Worm (Caenorhabditis elegans) whole organism, young adult: ENCODE measurements around the gene D1044.6.

Experiments used
- B0035.1 ChIP-seq: sonication (generic microtip); optimal IDR thresholded peaks from 2 replicates; lab custom pipeline; 2016; ENCODE audit warnings: missing genetic modification characterization, mild to moderate bottlenecking, missing compliant biosample characterization, missing genotype, missing genetic modification reagents
- C17E4.6 ChIP-seq: fragments of 200-800 bp; sonication (Bioruptor generic); IDR thresholded peaks from 2 replicates; pipeline ENCODE4 v1.3.6; 2022; ENCODE audit warnings: missing genetic modification reagents, missing genetic modification characterization, missing compliant biosample characterization
- D2030.7 ChIP-seq: fragments of 200-800 bp; sonication (Bioruptor generic); IDR thresholded peaks from 2 replicates; pipeline ENCODE4 v1.3.6; 2022; ENCODE audit warnings: missing genetic modification reagents, missing genetic modification characterization, missing compliant biosample characterization
- F10E7.11 ChIP-seq: sonication (generic microtip); optimal IDR thresholded peaks from 2 replicates; lab custom pipeline; 2017; ENCODE audit warnings: mild to moderate bottlenecking, missing genetic modification characterization, moderate library complexity, missing compliant biosample characterization
- F33H1.4 ChIP-seq: fragments of 200-800 bp; sonication (Bioruptor generic); IDR thresholded peaks from 2 replicates; pipeline ENCODE4 v1.3.6; 2022; ENCODE audit warnings: missing genetic modification reagents, missing genetic modification characterization, missing compliant biosample characterization
- F37B4.10 ChIP-seq: fragments of 200-800 bp; sonication (Bioruptor generic); IDR thresholded peaks from 2 replicates; pipeline ENCODE4 v1.3.6; 2022; ENCODE audit warnings: missing genetic modification characterization, missing compliant biosample characterization
- F49E8.2 ChIP-seq: sonication (generic microtip); optimal IDR thresholded peaks from 3 replicates; lab custom pipeline; 2017; ENCODE audit warnings: missing genetic modification characterization, mild to moderate bottlenecking, missing compliant biosample characterization, antibody characterized with exemption, moderate library complexity; ENCODE audit not compliant: insufficient read depth
- F57C9.4 ChIP-seq: sonication (generic microtip); optimal IDR thresholded peaks from 2 replicates; lab custom pipeline; 2017; ENCODE audit warnings: mild to moderate bottlenecking, missing genetic modification characterization, missing compliant biosample characterization
- T07F8.4 ChIP-seq: sonication (generic microtip); optimal IDR thresholded peaks from 2 replicates; lab custom pipeline; 2016; ENCODE audit warnings: mild to moderate bottlenecking, missing genetic modification characterization, moderate library complexity, missing compliant biosample characterization
- T26A5.8 ChIP-seq: sonication (generic microtip); optimal IDR thresholded peaks from 2 replicates; lab custom pipeline; 2016; ENCODE audit warnings: missing genetic modification characterization, missing compliant biosample characterization
- Y53F4B.3 ChIP-seq: fragments of 200-800 bp; sonication (Bioruptor generic); IDR thresholded peaks from 2 replicates; pipeline ENCODE4 v1.3.6; 2022; ENCODE audit warnings: missing genetic modification reagents, missing genetic modification characterization, missing compliant biosample characterization
- Y56A3A.18 ChIP-seq: fragments of 200-800 bp; sonication (Bioruptor generic); IDR thresholded peaks from 2 replicates; pipeline ENCODE4 v1.3.6; 2022; ENCODE audit warnings: missing genetic modification reagents, missing genetic modification characterization, missing compliant biosample characterization
- ZK185.1 ChIP-seq: sonication (generic microtip); optimal IDR thresholded peaks from 2 replicates; lab custom pipeline; 2016; ENCODE audit warnings: mild to moderate bottlenecking, missing genetic modification characterization, missing compliant biosample characterization; ENCODE audit not compliant: poor library complexity, severe bottlenecking
- ama-1 ChIP-seq, 3 experiments: fragments of 150-350 bp in 1 of 3; sonication (generic microtip) in 2 of 3; optimal IDR thresholded peaks; 2 replicates each; lab custom pipeline; 2014 to 2018; ENCODE audit warnings: missing biosample characterization in 2 of 3, missing genetic modification characterization in 2 of 3, missing genetic modification reagents in 2 of 3
- aptf-2 ChIP-seq: fragments of 200-800 bp; sonication (Bioruptor generic); conservative IDR thresholded peaks from 2 replicates; pipeline ENCODE4 v1.3.6; 2022; ENCODE audit warnings: missing genetic modification reagents, missing genetic modification characterization, missing compliant biosample characterization
- attf-6 ChIP-seq: fragments of 200-800 bp; sonication (Bioruptor generic); IDR thresholded peaks from 2 replicates; pipeline ENCODE4 v1.3.6; 2022; ENCODE audit warnings: missing genetic modification reagents, missing genetic modification characterization, missing compliant biosample characterization
- dpff-1 ChIP-seq: sonication (generic microtip); optimal IDR thresholded peaks from 2 replicates; lab custom pipeline; 2017; ENCODE audit warnings: mild to moderate bottlenecking, missing genetic modification characterization, missing compliant biosample characterization
- efl-1 ChIP-seq: fragments of 150-350 bp; optimal IDR thresholded peaks from 2 replicates; lab custom pipeline; 2014; ENCODE audit warnings: missing biosample characterization, missing genetic modification reagents, missing genetic modification characterization
- egrh-3 ChIP-seq: fragments of 200-800 bp; sonication (Bioruptor generic); IDR thresholded peaks from 2 replicates; pipeline ENCODE4 v1.3.6; 2022; ENCODE audit warnings: missing genetic modification reagents, missing genetic modification characterization, missing compliant biosample characterization
- ets-4 ChIP-seq: fragments of 200-800 bp; sonication (Bioruptor generic); optimal IDR thresholded peaks from 2 replicates; lab custom pipeline; 2018; ENCODE audit warnings: mild to moderate bottlenecking, missing genetic modification characterization, missing compliant biosample characterization
- hlh-12 ChIP-seq: sonication (generic microtip); optimal IDR thresholded peaks from 2 replicates; lab custom pipeline; 2016; ENCODE audit warnings: missing genetic modification characterization, missing compliant biosample characterization
- hmg-20 ChIP-seq: fragments of 200-800 bp; sonication (Bioruptor generic); IDR thresholded peaks from 2 replicates; pipeline ENCODE4 v1.3.6; 2022; ENCODE audit warnings: missing genetic modification reagents, missing genetic modification characterization, missing compliant biosample characterization
- lin-26 ChIP-seq: fragments of 200-800 bp; sonication (Bioruptor generic); IDR thresholded peaks from 2 replicates; pipeline ENCODE4 v1.3.6; 2022; ENCODE audit warnings: missing genetic modification reagents, missing genetic modification characterization, missing compliant biosample characterization
- lin-35 ChIP-seq, 3 experiments: fragments of 150-350 bp in 2 of 3; sonication (generic microtip) in 1 of 3; optimal IDR thresholded peaks; 2 replicates each; lab custom pipeline; 2014 to 2018; ENCODE audit warnings: missing biosample characterization in 3 of 3, missing genetic modification characterization in 3 of 3, missing genetic modification reagents in 3 of 3
- lir-1 ChIP-seq: fragments of 200-800 bp; sonication (Bioruptor generic); conservative IDR thresholded peaks from 2 replicates; pipeline ENCODE4 v1.3.6; 2022; ENCODE audit warnings: missing genetic modification reagents, missing genetic modification characterization, missing compliant biosample characterization
- lsl-1 ChIP-seq: fragments of 200-800 bp; sonication (Bioruptor generic); optimal IDR thresholded peaks from 2 replicates; lab custom pipeline; 2018; ENCODE audit warnings: mild to moderate bottlenecking, missing genetic modification characterization, moderate library complexity, missing compliant biosample characterization
- madf-10 ChIP-seq: sonication (generic microtip); optimal IDR thresholded peaks from 2 replicates; lab custom pipeline; 2016; ENCODE audit warnings: mild to moderate bottlenecking, missing genetic modification characterization, missing compliant biosample characterization
- madf-3 ChIP-seq: fragments of 200-800 bp; sonication (Bioruptor generic); IDR thresholded peaks from 2 replicates; pipeline ENCODE4 v1.3.6; 2022; ENCODE audit warnings: missing genetic modification reagents, missing genetic modification characterization, missing compliant biosample characterization
- madf-6 ChIP-seq: fragments of 200-800 bp; sonication (Bioruptor generic); IDR thresholded peaks from 2 replicates; pipeline ENCODE4 v1.3.6; 2022; ENCODE audit warnings: missing genetic modification reagents, missing genetic modification characterization, missing compliant biosample characterization
- mxl-1 ChIP-seq: sonication (generic microtip); optimal IDR thresholded peaks from 2 replicates; lab custom pipeline; 2016; ENCODE audit warnings: missing genetic modification characterization, missing compliant biosample characterization
- nfya-2 ChIP-seq: fragments of 200-800 bp; sonication (Bioruptor generic); IDR thresholded peaks from 2 replicates; pipeline ENCODE4 v1.3.6; 2022; ENCODE audit warnings: missing genetic modification reagents, missing genetic modification characterization, missing compliant biosample characterization
- nhr-80 ChIP-seq: sonication (generic microtip); optimal IDR thresholded peaks from 2 replicates; lab custom pipeline; 2016; ENCODE audit warnings: missing genetic modification characterization, missing compliant biosample characterization
- rcor-1 ChIP-seq: fragments of 200-800 bp; sonication (Bioruptor generic); IDR thresholded peaks from 2 replicates; pipeline ENCODE4 v1.3.6; 2022; ENCODE audit warnings: missing genetic modification reagents, missing genetic modification characterization, missing compliant biosample characterization
- sdz-38 ChIP-seq: sonication (generic microtip); optimal IDR thresholded peaks from 2 replicates; lab custom pipeline; 2016; ENCODE audit warnings: missing genotype, missing genetic modification characterization, missing compliant biosample characterization
- sea-2 ChIP-seq: fragments of 200-800 bp; sonication (Bioruptor generic); IDR thresholded peaks from 2 replicates; pipeline ENCODE4 v1.3.6; 2022; ENCODE audit warnings: missing genetic modification characterization, missing compliant biosample characterization
- snpc-3.4 ChIP-seq: sonication (generic microtip); optimal IDR thresholded peaks from 2 replicates; lab custom pipeline; 2017; ENCODE audit warnings: missing genetic modification characterization, mild to moderate bottlenecking, missing compliant biosample characterization, antibody characterized with exemption, moderate library complexity, missing genotype, missing genetic modification reagents
- tbp1 ChIP-seq: fragments of 200-800 bp; sonication (Bioruptor generic); optimal IDR thresholded peaks from 2 replicates; lab custom pipeline; 2018; ENCODE audit warnings: mild to moderate bottlenecking, missing genetic modification characterization, missing compliant biosample characterization
- unc-130 ChIP-seq: sonication (generic microtip); optimal IDR thresholded peaks from 2 replicates; lab custom pipeline; 2016; ENCODE audit warnings: missing genetic modification reagents, missing genetic modification characterization, missing compliant biosample characterization
- ztf-28 ChIP-seq: fragments of 200-800 bp; sonication (Bioruptor generic); IDR thresholded peaks from 2 replicates; pipeline ENCODE4 v1.3.6; 2022; ENCODE audit warnings: missing genetic modification reagents, missing genetic modification characterization, missing compliant biosample characterization

D1044.6 gene

ce11 chrIII:5588746-5589145 lies 45.8 kb upstream of the D1044.6 start (continued):
- no peak for TF ChIP-seq ama-1 (optimal IDR thresholded peaks at IDR 0.05; lab: Kevin White, UChicago)
- TF ChIP-seq ama-1 (GFP tag; optimal IDR thresholded peaks at IDR 0.05; lab: Kevin White, UChicago): no peak
- TF ChIP-seq F49E8.2 (tag; lab: Kevin White, UChicago): peak; percentile 14
- no peak for TF ChIP-seq ets-4 (GFP tag; lab: Kevin White, UChicago)
- TF ChIP-seq snpc-3.4 (tag; lab: Kevin White, UChicago): peak; percentile 63
- TF ChIP-seq lir-1 (GFP tag; lab: Robert Waterston, UW): no peak
- no peak for TF ChIP-seq F10E7.11 (tag; lab: Kevin White, UChicago)
- TF ChIP-seq D2030.7 (GFP tag; lab: Robert Waterston, UW): peak; percentile 43; the same call in 1 of the 2 replicates
- TF ChIP-seq sdz-38: no peak
- no peak for TF ChIP-seq hmg-20 (GFP tag; lab: Robert Waterston, UW)
- TF ChIP-seq ZK185.1: peak; percentile 9
- no peak for TF ChIP-seq F57C9.4
- TF ChIP-seq madf-6 (GFP tag; lab: Robert Waterston, UW): peak; percentile 52
- no peak for TF ChIP-seq dpff-1 (tag; lab: Kevin White, UChicago)
- 0 out of 2 replicates have a peak, but pooled peaks have one; percentile 31 for TF ChIP-seq C17E4.6
- no peak for TF ChIP-seq hlh-12 (tag; lab: Kevin White, UChicago)
- no peak for TF ChIP-seq F37B4.10 (GFP tag; lab: Robert Waterston, UW)
- TF ChIP-seq aptf-2: no peak
- no peak for TF ChIP-seq egrh-3 (GFP tag; lab: Robert Waterston, UW)
- TF ChIP-seq attf-6 (GFP tag; lab: Robert Waterston, UW): peak; percentile 61; the same call in 1 of the 2 replicates
- peak; percentile 33; the same call in 1 of the 2 replicates for TF ChIP-seq F33H1.4 (GFP tag; lab: Robert Waterston, UW)
- TF ChIP-seq nfya-2: no peak
- no peak; the same call in 1 of the 2 replicates for TF ChIP-seq lin-26
- TF ChIP-seq madf-3: 0 out of 2 replicates have a peak, but pooled peaks have one; percentile 32
- TF ChIP-seq T07F8.4 (tag; lab: Kevin White, UChicago): no peak
- no peak for TF ChIP-seq T26A5.8 (tag; lab: Kevin White, UChicago)
- no peak for TF ChIP-seq Y53F4B.3 (GFP tag; lab: Robert Waterston, UW)
- no peak for TF ChIP-seq madf-10 (tag; lab: Kevin White, UChicago)
- peak; percentile 9 for TF ChIP-seq tbp1 (GFP tag; lab: Kevin White, UChicago)
- TF ChIP-seq mxl-1: no peak
- no peak for TF ChIP-seq B0035.1 (tag; lab: Kevin White, UChicago)
- peak; percentile 24 for TF ChIP-seq lsl-1 (GFP tag; lab: Kevin White, UChicago)
- TF ChIP-seq rcor-1 (GFP tag; lab: Robert Waterston, UW): no peak
- no peak for TF ChIP-seq nhr-80 (tag; lab: Kevin White, UChicago)
- TF ChIP-seq, all 124 proteins: peak for 23

- TF ChIP-seq sea-2 (GFP tag; lab: Robert Waterston, UW) (no peak), lin-35 (GFP tag; optimal IDR thresholded peaks at IDR 0.05; lab: Kevin White, UChicago) (peak in 1 of 3 experiments; percentile 9), efl-1 (GFP tag; lab: Kevin White, UChicago) (peak; percentile 45), unc-130 (no peak), Y53F4B.3 (GFP tag; lab: Robert Waterston, UW) (no peak), ztf-28 (GFP tag; lab: Robert Waterston, UW) (no peak), Y56A3A.18 (GFP tag; lab: Robert Waterston, UW) (no peak)
- TF ChIP-seq, all 124 proteins: peak for 2
Measured at ce11 chrIII:5586925-5587324, 43.9 kb upstream of the D1044.6 start, which contains the start of gene F56D2.2. TSS of gene F56D2.2 (plus strand) at chrIII:5587263.
